Fruit fly (Drosophila melanogaster) whole organism, embryonic: ENCODE data around the gene CG7333.

Source experiments
- Abd-B ChIP-seq: fragments of 200-800 bp; sonication (Bioruptor generic); optimal IDR thresholded peaks from 2 replicates; lab custom pipeline; 2018; ENCODE audit warnings: missing biosample characterization, mild to moderate bottlenecking, missing genetic modification characterization, moderate library complexity
- Ada2b ChIP-seq: fragments of 200-800 bp; sonication (Bioruptor generic); IDR thresholded peaks from 2 replicates; pipeline ENCODE4 v1.3.6; 2022; ENCODE audit warnings: missing biosample characterization, missing genetic modification characterization
- Adf1 ChIP-seq: fragments of 200-800 bp; sonication (Bioruptor generic); IDR thresholded peaks from 2 replicates; pipeline ENCODE4 v1.3.6; 2022; ENCODE audit warnings: missing biosample characterization, missing genetic modification characterization
- B-H1 ChIP-seq: fragments of 200-800 bp; sonication (Bioruptor generic); IDR thresholded peaks from 3 replicates; pipeline ENCODE4 v1.3.6; 2022; ENCODE audit warnings: missing biosample characterization, missing genetic modification characterization
- BtbVII ChIP-seq: fragments of 200-800 bp; sonication (Bioruptor generic); optimal IDR thresholded peaks from 3 replicates; lab custom pipeline; 2017; ENCODE audit warnings: missing biosample characterization, mild to moderate bottlenecking, missing genetic modification characterization
- CG10565 ChIP-seq: fragments of 200-800 bp; sonication (Bioruptor generic); optimal IDR thresholded peaks from 3 replicates; lab custom pipeline; 2016; ENCODE audit warnings: missing biosample characterization, mild to moderate bottlenecking, missing genetic modification characterization
- CG10654 ChIP-seq: fragments of 200-800 bp; sonication (Bioruptor generic); optimal IDR thresholded peaks from 2 replicates; lab custom pipeline; 2016; ENCODE audit warnings: missing biosample characterization, missing genetic modification characterization
- CG11085 ChIP-seq: fragments of 200-800 bp; sonication (Bioruptor generic); IDR thresholded peaks from 2 replicates; pipeline ENCODE4 v1.3.6; 2022; ENCODE audit warnings: missing biosample characterization, missing genetic modification characterization
- CG12299 ChIP-seq: fragments of 200-800 bp; sonication (Bioruptor generic); optimal IDR thresholded peaks from 2 replicates; lab custom pipeline; 2018; ENCODE audit warnings: missing biosample characterization, mild to moderate bottlenecking, missing genetic modification characterization
- CG14441 ChIP-seq: fragments of 200-800 bp; sonication (Bioruptor generic); IDR thresholded peaks from 2 replicates; pipeline ENCODE4 v1.3.6; 2022; ENCODE audit warnings: missing biosample characterization, missing genetic modification characterization
- CG14860 ChIP-seq: fragments of 200-800 bp; sonication (Bioruptor generic); IDR thresholded peaks from 3 replicates; pipeline ENCODE4 v1.3.6; 2022; ENCODE audit warnings: missing biosample characterization, missing genetic modification characterization; ENCODE audit not compliant: partially characterized antibody
- CG18262 ChIP-seq: fragments of 200-800 bp; optimal IDR thresholded peaks from 3 replicates; lab custom pipeline; 2019; ENCODE audit warnings: missing biosample characterization, mild to moderate bottlenecking, missing genetic modification characterization, moderate library complexity
- CG31365 ChIP-seq: fragments of 200-800 bp; sonication (Bioruptor generic); optimal IDR thresholded peaks from 2 replicates; lab custom pipeline; 2018; ENCODE audit warnings: missing biosample characterization, mild to moderate bottlenecking, missing genetic modification characterization
- CG4424 ChIP-seq: fragments of 200-800 bp; sonication (Bioruptor generic); optimal IDR thresholded peaks from 3 replicates; lab custom pipeline; 2016; ENCODE audit warnings: missing biosample characterization, missing genetic modification characterization
- CG4707 ChIP-seq: fragments of 200-800 bp; sonication (Bioruptor generic); optimal IDR thresholded peaks from 2 replicates; lab custom pipeline; 2018; ENCODE audit warnings: missing biosample characterization, mild to moderate bottlenecking, missing genetic modification characterization, moderate library complexity
- CG5953 ChIP-seq: fragments of 200-800 bp; sonication (Bioruptor generic); IDR thresholded peaks from 2 replicates; pipeline ENCODE4 v1.3.6; 2022; ENCODE audit warnings: missing biosample characterization, missing genetic modification characterization
- CG6689 ChIP-seq: fragments of 200-800 bp; sonication (Bioruptor generic); IDR thresholded peaks from 2 replicates; pipeline ENCODE4 v1.3.6; 2022; ENCODE audit warnings: missing biosample characterization, missing genetic modification characterization
- CG7556 ChIP-seq: fragments of 200-800 bp; sonication (Bioruptor generic); optimal IDR thresholded peaks from 2 replicates; lab custom pipeline; 2017; ENCODE audit warnings: missing biosample characterization, mild to moderate bottlenecking, missing genetic modification characterization
- CG7987 ChIP-seq: fragments of 200-800 bp; sonication (Bioruptor generic); optimal IDR thresholded peaks from 2 replicates; lab custom pipeline; 2018; ENCODE audit warnings: missing biosample characterization, mild to moderate bottlenecking, missing genetic modification characterization, moderate library complexity
- CG8359 ChIP-seq: fragments of 200-800 bp; sonication (Bioruptor generic); optimal IDR thresholded peaks from 2 replicates; lab custom pipeline; 2017; ENCODE audit warnings: missing biosample characterization, mild to moderate bottlenecking, missing genetic modification characterization, borderline replicate concordance
- Fer1 ChIP-seq: fragments of 200-800 bp; sonication (Bioruptor generic); optimal IDR thresholded peaks from 2 replicates; lab custom pipeline; 2017; ENCODE audit warnings: missing biosample characterization, mild to moderate bottlenecking, missing genetic modification characterization
- H15 ChIP-seq: fragments of 200-800 bp; sonication (Bioruptor generic); IDR thresholded peaks from 3 replicates; pipeline ENCODE4 v1.3.6; 2022; ENCODE audit warnings: missing biosample characterization, missing genetic modification characterization
- Neu2 ChIP-seq: fragments of 200-800 bp; sonication (Bioruptor generic); optimal IDR thresholded peaks from 3 replicates; lab custom pipeline; 2016; ENCODE audit warnings: missing biosample characterization, missing genetic modification characterization, borderline replicate concordance
- Oaz ChIP-seq: fragments of 200-800 bp; sonication (Bioruptor generic); IDR thresholded peaks from 2 replicates; pipeline ENCODE4 v1.3.6; 2022; ENCODE audit warnings: missing biosample characterization, missing genetic modification characterization
- Scr ChIP-seq: fragments of 200-800 bp; sonication (Bioruptor generic); IDR thresholded peaks from 2 replicates; pipeline ENCODE4 v1.3.6; 2022; ENCODE audit warnings: missing biosample characterization, missing genetic modification characterization; ENCODE audit not compliant: partially characterized antibody
- Sin3A ChIP-seq: fragments of >200 bp; optimal IDR thresholded peaks from 2 replicates; lab custom pipeline; 2018
- YL-1 ChIP-seq: fragments of 200-800 bp; sonication (Bioruptor generic); optimal IDR thresholded peaks from 3 replicates; lab custom pipeline; 2017; ENCODE audit warnings: missing biosample characterization, mild to moderate bottlenecking, missing genetic modification characterization
- cas ChIP-seq: fragments of 200-800 bp; sonication (Bioruptor generic); IDR thresholded peaks from 2 replicates; pipeline ENCODE4 v1.3.6; 2022; ENCODE audit warnings: missing biosample characterization, missing genetic modification characterization
- disco-r ChIP-seq: fragments of 200-800 bp; sonication (Bioruptor generic); optimal IDR thresholded peaks from 2 replicates; lab custom pipeline; 2016; ENCODE audit warnings: missing biosample characterization, missing genetic modification characterization
- dysf ChIP-seq: fragments of 200-800 bp; sonication (Bioruptor generic); IDR thresholded peaks from 3 replicates; pipeline ENCODE4 v1.3.6; 2022; ENCODE audit warnings: missing biosample characterization, missing genetic modification characterization
- eve ChIP-seq, 2 experiments: fragments of >200 bp; optimal IDR thresholded peaks; 2 replicates each; lab custom pipeline; 2017; ENCODE audit warnings: missing biosample characterization in 2 of 2, missing genetic modification characterization in 2 of 2
- ftz-f1 ChIP-seq: fragments of 200-800 bp; sonication (Bioruptor generic); optimal IDR thresholded peaks from 2 replicates; lab custom pipeline; 2016; ENCODE audit warnings: missing biosample characterization, missing genetic modification characterization
- grn ChIP-seq: fragments of 200-800 bp; sonication (Bioruptor generic); optimal IDR thresholded peaks from 3 replicates; lab custom pipeline; 2017; ENCODE audit warnings: missing biosample characterization, missing genetic modification characterization
- hbn ChIP-seq: fragments of 200-800 bp; sonication (Bioruptor generic); IDR thresholded peaks from 2 replicates; pipeline ENCODE4 v1.3.6; 2022; ENCODE audit warnings: missing biosample characterization, missing genetic modification characterization; ENCODE audit not compliant: partially characterized antibody
- hkb ChIP-seq, 2 experiments: fragments of 200-800 bp in 1 of 2; fragments of >200 bp in 1 of 2; sonication (Bioruptor generic) in 1 of 2; IDR thresholded peaks in 1 of 2; optimal IDR thresholded peaks in 1 of 2; 2 replicates each; pipeline versions ENCODE4 v1.3.6 to Lab custom; 2017 to 2022; ENCODE audit warnings: missing biosample characterization in 1 of 2, missing genetic modification characterization in 1 of 2
- insv ChIP-seq, 2 experiments: fragments of 200-800 bp; sonication (Bioruptor generic); optimal IDR thresholded peaks; 3 replicates each; lab custom pipeline; 2016 to 2018; ENCODE audit warnings: missing biosample characterization in 2 of 2, missing genetic modification characterization in 2 of 2
- inv ChIP-seq: fragments of 200-800 bp; sonication (Bioruptor generic); IDR thresholded peaks from 2 replicates; pipeline ENCODE4 v1.3.6; 2022; ENCODE audit warnings: missing biosample characterization, missing genetic modification characterization; ENCODE audit not compliant: partially characterized antibody
- kah ChIP-seq: fragments of 200-800 bp; sonication (Bioruptor generic); optimal IDR thresholded peaks from 2 replicates; lab custom pipeline; 2018; ENCODE audit warnings: missing biosample characterization, mild to moderate bottlenecking, missing genetic modification characterization
- lola ChIP-seq, 3 experiments: fragments of >200 bp in 2 of 3; fragments of 200-800 bp in 1 of 3; sonication (Bioruptor generic) in 1 of 3; optimal IDR thresholded peaks; 2 replicates each; lab custom pipeline; 2017 to 2019; ENCODE audit warnings: missing biosample characterization in 3 of 3, missing genetic modification characterization in 3 of 3, mild to moderate bottlenecking in 1 of 3, moderate library complexity in 1 of 3
- mld ChIP-seq: fragments of 200-800 bp; sonication (Bioruptor generic); IDR thresholded peaks from 3 replicates; pipeline ENCODE4 v1.3.6; 2022; ENCODE audit warnings: missing biosample characterization, missing genetic modification characterization; ENCODE audit not compliant: partially characterized antibody
- nom ChIP-seq: fragments of 200-800 bp; sonication (Bioruptor generic); optimal IDR thresholded peaks from 2 replicates; lab custom pipeline; 2017; ENCODE audit warnings: missing biosample characterization, missing genetic modification characterization, mild to moderate bottlenecking, moderate library complexity, missing genetic modification reagents
- oc ChIP-seq: fragments of 200-800 bp; sonication (Bioruptor generic); optimal IDR thresholded peaks from 2 replicates; lab custom pipeline; 2018; ENCODE audit warnings: missing biosample characterization, mild to moderate bottlenecking, missing genetic modification characterization, moderate library complexity
- sc ChIP-seq, 3 experiments: fragments of >200 bp in 2 of 3; fragments of 200-800 bp in 1 of 3; sonication (Bioruptor generic) in 1 of 3; optimal IDR thresholded peaks; 2 replicates in 2 of 3; 3 replicates in 1 of 3; lab custom pipeline; 2017; ENCODE audit warnings: mild to moderate bottlenecking in 1 of 3, missing biosample characterization in 1 of 3, missing genetic modification characterization in 1 of 3, missing genetic modification reagents in 1 of 3
- sima ChIP-seq: fragments of 200-800 bp; sonication (Bioruptor generic); optimal IDR thresholded peaks from 2 replicates; lab custom pipeline; 2016; ENCODE audit warnings: missing biosample characterization, missing genetic modification characterization
- slou ChIP-seq: fragments of 200-800 bp; sonication (Bioruptor generic); optimal IDR thresholded peaks from 3 replicates; lab custom pipeline; 2016; ENCODE audit warnings: missing biosample characterization, missing genetic modification characterization
- sob ChIP-seq: fragments of 200-800 bp; sonication (Bioruptor generic); IDR thresholded peaks from 2 replicates; pipeline ENCODE4 v1.3.6; 2022; ENCODE audit warnings: missing biosample characterization, missing genetic modification characterization
- sr ChIP-seq: fragments of 200-800 bp; sonication (Bioruptor generic); IDR thresholded peaks from 3 replicates; pipeline ENCODE4 v1.3.6; 2022; ENCODE audit warnings: missing biosample characterization, missing genetic modification characterization
- tup ChIP-seq: fragments of 200-800 bp; sonication (Bioruptor generic); optimal IDR thresholded peaks from 2 replicates; lab custom pipeline; 2016; ENCODE audit warnings: missing biosample characterization, mild to moderate bottlenecking, missing genetic modification characterization, moderate library complexity
- wek ChIP-seq: fragments of 200-800 bp; sonication (Bioruptor generic); optimal IDR thresholded peaks from 3 replicates; lab custom pipeline; 2018; ENCODE audit warnings: missing biosample characterization, mild to moderate bottlenecking, missing genetic modification characterization, moderate library complexity
- zen2 ChIP-seq: fragments of 200-800 bp; sonication (Bioruptor generic); IDR thresholded peaks from 3 replicates; pipeline ENCODE4 v1.3.6; 2022; ENCODE audit warnings: missing biosample characterization, missing genetic modification characterization; ENCODE audit not compliant: partially characterized antibody

CG7333 gene

dm6 chr3R:19623606-19624005 lies 23.2 kb downstream of the CG7333 start (continued):
- no peak for TF ChIP-seq CG12299
- TF ChIP-seq dysf (GFP tag; lab: Robert Waterston, UW): peak; percentile 75
- no peak for TF ChIP-seq lola (GFP tag; optimal IDR thresholded peaks at IDR 0.05; lab: Kevin White, UChicago)
- TF ChIP-seq mld (GFP tag; lab: Robert Waterston, UW): no peak
- TF ChIP-seq CG14860 (GFP tag; lab: Robert Waterston, UW): no peak
- no peak for TF ChIP-seq insv (GFP tag; optimal IDR thresholded peaks at IDR 0.05; lab: Kevin White, UChicago)
- TF ChIP-seq slou (GFP tag; lab: Kevin White, UChicago): no peak
- no peak for TF ChIP-seq CG8359 (GFP tag; lab: Kevin White, UChicago)
- peak; percentile 75 for TF ChIP-seq Ada2b
- TF ChIP-seq CG5953 (GFP tag; lab: Robert Waterston, UW): no peak
- no peak for TF ChIP-seq Scr
- TF ChIP-seq Oaz (GFP tag; lab: Robert Waterston, UW): no peak
- TF ChIP-seq CG18262 (tag; lab: Kevin White, UChicago): peak; percentile 48
- TF ChIP-seq B-H1: peak; percentile 53
- no peak for TF ChIP-seq Sin3A (lab: Kevin White, UChicago)
- no peak for TF ChIP-seq kah (GFP tag; lab: Kevin White, UChicago)
- TF ChIP-seq grn (GFP tag; lab: Kevin White, UChicago): no peak
- peak in 1 of 2 experiments; percentile 80 for TF ChIP-seq eve (GFP tag; optimal IDR thresholded peaks at IDR 0.05; lab: Kevin White, UChicago)
- no peak for TF ChIP-seq nom (GFP tag; lab: Kevin White, UChicago)
- no peak for TF ChIP-seq zen2
- peak; percentile 21 for TF ChIP-seq CG7556
- no peak for TF ChIP-seq H15 (GFP tag; lab: Robert Waterston, UW)
- TF ChIP-seq sima (GFP tag; lab: Kevin White, UChicago): no peak
- TF ChIP-seq sc (optimal IDR thresholded peaks at IDR 0.05; lab: Kevin White, UChicago): no peak
- peak; percentile 11 for TF ChIP-seq sc (GFP tag; optimal IDR thresholded peaks at IDR 0.05; lab: Kevin White, UChicago)
- no peak for TF ChIP-seq BtbVII (GFP tag; lab: Kevin White, UChicago)
- peak; percentile 69 for TF ChIP-seq CG4424 (GFP tag; lab: Kevin White, UChicago)
- TF ChIP-seq hbn (GFP tag; lab: Robert Waterston, UW): no peak
- no peak for TF ChIP-seq inv (GFP tag; lab: Robert Waterston, UW)
- TF ChIP-seq CG11085 (GFP tag; lab: Robert Waterston, UW): 0 out of 2 replicates have a peak, but pooled peaks have one; percentile 43
- TF ChIP-seq Adf1 (GFP tag; lab: Robert Waterston, UW): no peak
- TF ChIP-seq wek: no peak
- peak; percentile 54 for TF ChIP-seq CG6689 (GFP tag; lab: Robert Waterston, UW)
- TF ChIP-seq sr (GFP tag; lab: Robert Waterston, UW): no peak
- TF ChIP-seq Abd-B (GFP tag; lab: Kevin White, UChicago): peak; percentile 58
- no peak for TF ChIP-seq CG7987 (GFP tag; lab: Kevin White, UChicago)
- TF ChIP-seq disco-r: no peak
- no peak for TF ChIP-seq Neu2 (GFP tag; lab: Kevin White, UChicago)
- no peak for TF ChIP-seq ftz-f1 (GFP tag; lab: Kevin White, UChicago)
- no peak for TF ChIP-seq hkb (optimal IDR thresholded peaks at IDR 0.05; lab: Kevin White, UChicago)
- TF ChIP-seq hkb (GFP tag; IDR thresholded peaks at IDR 0.05; lab: Robert Waterston, UW): peak; percentile 80
- no peak for TF ChIP-seq CG4707 (GFP tag; lab: Kevin White, UChicago)
- peak; percentile 45 for TF ChIP-seq sob (GFP tag; lab: Robert Waterston, UW)
- no peak for TF ChIP-seq CG10565
- peak; percentile 23 for TF ChIP-seq CG10654 (GFP tag; lab: Kevin White, UChicago)
- TF ChIP-seq CG14441 (GFP tag; lab: Robert Waterston, UW): peak; percentile 67
- TF ChIP-seq CG31365 (tag; lab: Kevin White, UChicago): no peak
- TF ChIP-seq tup (GFP tag; lab: Kevin White, UChicago): no peak
- TF ChIP-seq oc (tag; lab: Kevin White, UChicago): peak; percentile 48
- no peak for TF ChIP-seq cas
- TF ChIP-seq YL-1 (GFP tag; lab: Kevin White, UChicago): no peak
- peak; percentile 15 for TF ChIP-seq Fer1
